Fruit fly (Drosophila melanogaster) whole organism: ENCODE data around the gene CG14990.

Source experiments
- CG8478 ChIP-seq: fragments of >200 bp; optimal IDR thresholded peaks from 2 replicates; lab custom pipeline; 2018; ENCODE audit warnings: inconsistent platforms
- Dll ChIP-seq: fragments of >200 bp; optimal IDR thresholded peaks from 2 replicates; lab custom pipeline; 2017
- EcR ChIP-seq, 2 experiments: fragments of >200 bp; optimal IDR thresholded peaks; 2 replicates each; lab custom pipeline; 2017; ENCODE audit warnings: missing biosample characterization in 2 of 2, missing genetic modification characterization in 2 of 2, missing genetic modification reagents in 2 of 2
- pan ChIP-seq: fragments of >200 bp; optimal IDR thresholded peaks from 2 replicates; lab custom pipeline; 2017
- psq ChIP-seq: fragments of >200 bp; optimal IDR thresholded peaks from 2 replicates; lab custom pipeline; 2017
- usp ChIP-seq: fragments of >200 bp; optimal IDR thresholded peaks from 2 replicates; lab custom pipeline; 2017; ENCODE audit warnings: missing biosample characterization, missing genetic modification characterization, mixed read lengths

- TF ChIP-seq usp (GFP tag; lab: Kevin White, UChicago) (no peak), EcR (GFP tag; optimal IDR thresholded peaks at IDR 0.05; lab: Kevin White, UChicago) (no peak), CG8478 (lab: Kevin White, UChicago) (no peak), psq (lab: Kevin White, UChicago) (peak; percentile 74), Dll (no peak), pan (no peak)
Measured at dm6 chr3L:4102496-4103257, 9.7 kb downstream of the CG14990 start, which contains the start of gene CG14995.
